Worm (Caenorhabditis elegans): ENCODE results near the gene nrx-1.

DNA sequence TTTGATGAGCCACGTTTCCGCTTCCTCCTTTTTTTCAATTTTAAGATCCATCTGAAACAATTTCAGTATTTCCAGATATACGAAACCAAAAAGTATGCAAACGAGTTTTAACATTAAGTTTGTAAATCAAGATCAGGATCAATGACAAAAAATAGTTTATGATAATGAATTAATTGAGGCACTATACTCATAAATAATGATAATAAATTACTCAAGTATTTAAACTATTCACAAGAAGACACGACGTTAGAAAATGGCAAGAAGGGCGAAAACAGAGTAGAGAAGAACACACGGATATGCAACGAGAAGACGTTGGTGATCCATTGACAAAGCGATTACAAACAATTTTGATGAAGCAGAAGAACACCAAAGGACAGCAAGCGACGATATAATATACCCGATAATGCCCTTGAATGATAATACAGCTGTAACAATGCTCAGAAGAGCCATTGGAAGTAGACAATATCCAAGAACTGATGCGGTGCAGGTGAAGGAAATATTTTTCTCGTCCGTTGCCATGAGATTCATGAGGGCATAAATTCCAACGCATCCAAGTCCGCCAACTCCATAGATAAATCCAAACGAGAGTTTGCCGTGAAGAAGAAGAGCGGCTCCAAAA is 68.8 kb downstream of the nrx-1 start, which contains the start of gene F32D8.4:
- TF ChIP-seq blmp-1 (tag; optimal IDR thresholded peaks at IDR 0.05), result no peak
- no peak for TF ChIP-seq nhr-28 (tag; optimal IDR thresholded peaks at IDR 0.05)
- no peak for TF ChIP-seq nhr-85 (tag)
- TF ChIP-seq skn-1 (tag; optimal IDR thresholded peaks at IDR 0.05), result no peak
- no peak for TF ChIP-seq lin-13 (GFP tag; optimal IDR thresholded peaks at IDR 0.05)
- no peak for TF ChIP-seq ceh-8 (GFP tag; optimal IDR thresholded peaks at IDR 0.05)
- no peak for TF ChIP-seq swsn-7 (tag; optimal IDR thresholded peaks at IDR 0.05)
- TF ChIP-seq aly-2 (tag; optimal IDR thresholded peaks at IDR 0.05), result no peak
- no peak for TF ChIP-seq tbx-2 (tag; optimal IDR thresholded peaks at IDR 0.05)
- TF ChIP-seq mep-1 (tag; optimal IDR thresholded peaks at IDR 0.05), result no peak
- no peak for TF ChIP-seq xbp-1 (tag; optimal IDR thresholded peaks at IDR 0.05)
- TF ChIP-seq nhr-19 (GFP tag; conservative IDR thresholded peaks at IDR 0.05), result no peak
